Worm (Caenorhabditis elegans) whole organism, midembryonic: ENCODE results near the gene C54C6.5.

Source experiments
- T22C8.4 ChIP-seq: fragments of 200-800 bp; sonication (Bioruptor generic); IDR thresholded peaks from 2 replicates; pipeline ENCODE4 v1.3.6; 2022; ENCODE audit warnings: missing genetic modification characterization, missing compliant biosample characterization
- flt-1 ChIP-seq: fragments of 200-800 bp; sonication (Bioruptor generic); IDR thresholded peaks from 2 replicates; pipeline ENCODE4 v1.3.6; 2022; ENCODE audit warnings: missing genetic modification characterization, missing compliant biosample characterization
- klf-2 ChIP-seq: fragments of 200-800 bp; sonication (Bioruptor generic); conservative IDR thresholded peaks from 2 replicates; pipeline ENCODE4 v1.3.6; 2022; ENCODE audit warnings: missing genetic modification reagents, missing genetic modification characterization, missing compliant biosample characterization
- med-1 ChIP-seq: sonication (generic microtip); optimal IDR thresholded peaks from 2 replicates; lab custom pipeline; 2017; ENCODE audit warnings: missing genetic modification characterization, mild to moderate bottlenecking, missing compliant biosample characterization, antibody characterized with exemption, missing genetic modification reagents; ENCODE audit not compliant: insufficient read depth

DNA sequence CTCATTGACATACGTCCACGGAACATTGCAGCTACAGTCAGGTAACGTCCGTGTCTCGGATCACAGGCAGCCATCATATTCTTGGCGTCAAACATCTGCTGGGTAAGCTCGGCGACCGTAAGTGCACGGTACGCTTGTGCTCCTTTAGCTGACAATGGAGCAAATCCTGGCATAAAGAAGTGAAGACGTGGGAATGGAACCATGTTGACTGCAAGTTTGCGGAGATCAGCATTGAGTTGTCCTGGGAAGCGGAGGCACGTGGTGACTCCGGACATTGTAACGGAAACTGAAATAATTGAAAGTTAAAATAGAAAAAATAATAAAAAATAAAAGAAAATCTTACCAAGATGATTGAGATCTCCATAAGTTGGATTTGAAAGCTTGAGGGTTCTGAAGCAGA is 10.2 kb downstream of the C54C6.5 start:
- TF ChIP-seq T22C8.4 (GFP tag; lab: Robert Waterston, UW): no peak
- TF ChIP-seq med-1 (GFP tag; lab: Kevin White, UChicago): no peak
- no peak for TF ChIP-seq flt-1
- no peak for TF ChIP-seq klf-2 (GFP tag; lab: Robert Waterston, UW)
